Fruit fly (Drosophila melanogaster) whole organism, prepupa: Measurements from ENCODE around the gene CG4572.

Experiments used
- Blimp-1 ChIP-seq: fragments of 200-800 bp; sonication (Bioruptor generic); optimal IDR thresholded peaks from 3 replicates; lab custom pipeline; 2017; ENCODE audit warnings: missing biosample characterization, missing genetic modification characterization, mild to moderate bottlenecking, moderate library complexity, missing genetic modification reagents
- CG10631 ChIP-seq: fragments of 200-800 bp; sonication (Bioruptor generic); optimal IDR thresholded peaks from 2 replicates; lab custom pipeline; 2016; ENCODE audit warnings: missing biosample characterization, missing genetic modification characterization
- CG6163 ChIP-seq: fragments of 200-800 bp; sonication (Bioruptor generic); IDR thresholded peaks from 3 replicates; pipeline ENCODE4 v1.3.6; 2022; ENCODE audit warnings: missing biosample characterization, missing genetic modification characterization
- CG6276 ChIP-seq: fragments of 200-800 bp; sonication (Bioruptor generic); optimal IDR thresholded peaks from 2 replicates; lab custom pipeline; 2017; ENCODE audit warnings: missing biosample characterization, mild to moderate bottlenecking, missing genetic modification characterization
- CG6854 ChIP-seq: fragments of 200-800 bp; sonication (Bioruptor generic); optimal IDR thresholded peaks from 2 replicates; lab custom pipeline; 2017; ENCODE audit warnings: missing biosample characterization, mild to moderate bottlenecking, missing genetic modification characterization
- Eip75B ChIP-seq: fragments of 200-800 bp; sonication (Bioruptor generic); optimal IDR thresholded peaks from 3 replicates; lab custom pipeline; 2016; ENCODE audit warnings: missing biosample characterization, missing genetic modification characterization
- Ets21C ChIP-seq: fragments of 200-800 bp; sonication (Bioruptor generic); optimal IDR thresholded peaks from 3 replicates; lab custom pipeline; 2016; ENCODE audit warnings: missing biosample characterization, missing genetic modification characterization
- Gug ChIP-seq: fragments of 200-800 bp; sonication (Bioruptor generic); IDR thresholded peaks from 2 replicates; pipeline ENCODE4 v1.3.6; 2022; ENCODE audit warnings: missing biosample characterization, missing genetic modification characterization
- OdsH ChIP-seq: fragments of 200-800 bp; sonication (Bioruptor generic); optimal IDR thresholded peaks from 3 replicates; lab custom pipeline; 2016; ENCODE audit warnings: missing biosample characterization, missing genetic modification characterization
- acj6 ChIP-seq: fragments of 200-800 bp; sonication (Bioruptor generic); optimal IDR thresholded peaks from 3 replicates; lab custom pipeline; 2016; ENCODE audit warnings: missing biosample characterization, missing genetic modification characterization
- fd85E ChIP-seq: fragments of 200-800 bp; sonication (Bioruptor generic); optimal IDR thresholded peaks from 3 replicates; lab custom pipeline; 2016; ENCODE audit warnings: missing biosample characterization, missing genetic modification characterization
- pdm3 ChIP-seq: fragments of 200-800 bp; sonication (Bioruptor generic); optimal IDR thresholded peaks from 3 replicates; lab custom pipeline; 2016; ENCODE audit warnings: missing biosample characterization, missing genetic modification characterization
- topi ChIP-seq: fragments of 200-800 bp; sonication (Bioruptor generic); optimal IDR thresholded peaks from 3 replicates; lab custom pipeline; 2016; ENCODE audit warnings: missing biosample characterization, missing genetic modification characterization

DNA sequence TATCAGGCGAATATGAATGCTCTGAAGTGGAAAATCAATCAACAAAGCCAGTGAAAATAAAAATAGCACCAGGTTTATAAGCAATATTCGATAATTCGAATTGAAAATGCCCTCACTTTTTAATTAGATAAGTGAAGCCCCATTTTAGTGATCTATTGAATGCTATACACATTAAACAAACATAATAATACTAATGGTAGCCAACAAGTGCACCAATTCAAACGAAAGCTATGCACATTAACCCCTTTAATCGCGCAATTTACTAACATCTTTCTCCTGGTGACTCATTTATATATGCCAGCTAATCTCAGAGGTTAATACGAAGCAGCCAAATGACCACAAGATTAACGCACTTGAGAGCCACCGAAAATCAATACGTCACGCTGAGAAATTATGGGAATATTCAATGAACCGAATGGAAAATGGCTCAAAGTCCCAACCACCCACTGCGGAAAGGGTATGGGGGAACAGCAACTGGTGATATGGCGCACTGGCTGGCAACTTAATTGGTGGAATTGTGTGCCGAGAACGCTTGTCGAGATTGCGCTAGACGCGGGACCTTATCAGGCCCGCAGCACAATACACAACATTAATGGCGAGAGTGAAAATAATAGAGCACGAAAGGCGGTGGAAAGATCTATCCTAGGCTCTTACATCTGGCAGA is 4.7 kb downstream of the CG4572 start:
- TF ChIP-seq CG10631 (no peak), CG6163 (GFP tag; lab: Robert Waterston, UW) (no peak), CG6854 (GFP tag; lab: Kevin White, UChicago) (peak; percentile 4), fd85E (GFP tag; lab: Kevin White, UChicago) (no peak), Blimp-1 (GFP tag; lab: Kevin White, UChicago) (no peak), acj6 (no peak), Gug (GFP tag; lab: Robert Waterston, UW) (no peak), Ets21C (peak; percentile 3), CG6276 (GFP tag; lab: Kevin White, UChicago) (no peak), topi (GFP tag; lab: Kevin White, UChicago) (no peak), Eip75B (GFP tag; lab: Kevin White, UChicago) (no peak), OdsH (GFP tag; lab: Kevin White, UChicago) (no peak), pdm3 (GFP tag; lab: Kevin White, UChicago) (no peak)
